Worm (Caenorhabditis elegans): ENCODE data around the gene K03B8.11.
"Not testable (repeated sequence)": the region's sequence is repeated elsewhere in the genome, so short reads cannot be mapped to it uniquely, and the experiment has no call there.

ce11 chrV:11396134-11396533, 5.8 kb upstream of the K03B8.11 start, which contains the start of gene nas-18:
- not testable (repeated sequence) for TF ChIP-seq dao-5, him-1 (tag; optimal IDR thresholded peaks at IDR 0.05)
